Worm (Caenorhabditis elegans) whole organism, late embryonic: Measurements from ENCODE around the gene eas-1.
A peak's percentile ranks its signal among the peaks of the same experiment; 100 is the strongest.

Experiments used
- C08G9.2 ChIP-seq: sonication (generic microtip); optimal IDR thresholded peaks from 2 replicates; lab custom pipeline; 2016; ENCODE audit warnings: mild to moderate bottlenecking, missing genetic modification characterization, moderate library complexity, missing compliant biosample characterization
- C38D4.7 ChIP-seq: fragments of 200-800 bp; sonication (Bioruptor generic); optimal IDR thresholded peaks from 2 replicates; lab custom pipeline; 2018; ENCODE audit warnings: mild to moderate bottlenecking, missing genetic modification characterization, moderate library complexity, missing compliant biosample characterization
- F13H6.1 ChIP-seq: sonication (generic microtip); optimal IDR thresholded peaks from 2 replicates; lab custom pipeline; 2016; ENCODE audit warnings: missing genetic modification characterization, missing compliant biosample characterization
- K09A11.1 ChIP-seq: sonication (generic microtip); optimal IDR thresholded peaks from 2 replicates; lab custom pipeline; 2017; ENCODE audit warnings: antibody characterized with exemption, mild to moderate bottlenecking, missing genetic modification characterization, missing compliant biosample characterization; ENCODE audit not compliant: insufficient read depth
- T23F11.4 ChIP-seq: fragments of 200-800 bp; sonication (Bioruptor generic); optimal IDR thresholded peaks from 2 replicates; lab custom pipeline; 2018; ENCODE audit warnings: mild to moderate bottlenecking, missing genetic modification characterization, missing compliant biosample characterization
- ceh-14 ChIP-seq: sonication (generic microtip); optimal IDR thresholded peaks from 2 replicates; lab custom pipeline; 2016; ENCODE audit warnings: missing genotype, missing genetic modification characterization, missing compliant biosample characterization
- ceh-19 ChIP-seq: fragments of 200-800 bp; sonication (Bioruptor generic); optimal IDR thresholded peaks from 2 replicates; lab custom pipeline; 2018; ENCODE audit warnings: mild to moderate bottlenecking, missing genetic modification characterization, missing compliant biosample characterization
- ceh-2 ChIP-seq: sonication (generic microtip); optimal IDR thresholded peaks from 2 replicates; lab custom pipeline; 2016; ENCODE audit warnings: missing genotype, missing genetic modification characterization, missing compliant biosample characterization
- ceh-24 ChIP-seq: sonication (generic microtip); optimal IDR thresholded peaks from 2 replicates; lab custom pipeline; 2016; ENCODE audit warnings: mild to moderate bottlenecking, missing genetic modification characterization, missing compliant biosample characterization
- ceh-34 ChIP-seq: sonication (generic microtip); optimal IDR thresholded peaks from 2 replicates; lab custom pipeline; 2016; ENCODE audit warnings: mild to moderate bottlenecking, missing genetic modification characterization, missing compliant biosample characterization
- ceh-48 ChIP-seq: sonication (generic microtip); optimal IDR thresholded peaks from 2 replicates; lab custom pipeline; 2016; ENCODE audit warnings: missing genetic modification characterization, inconsistent platforms, missing compliant biosample characterization
- ceh-6 ChIP-seq: fragments of 200-800 bp; sonication (Bioruptor generic); optimal IDR thresholded peaks from 2 replicates; lab custom pipeline; 2018; ENCODE audit warnings: mild to moderate bottlenecking, missing genetic modification characterization, missing compliant biosample characterization
- che-1 ChIP-seq: sonication (generic microtip); optimal IDR thresholded peaks from 2 replicates; lab custom pipeline; 2016; ENCODE audit warnings: mild to moderate bottlenecking, missing genetic modification characterization, missing compliant biosample characterization
- dmd-4 ChIP-seq: sonication (generic microtip); optimal IDR thresholded peaks from 2 replicates; lab custom pipeline; 2016; ENCODE audit warnings: borderline replicate concordance, missing genetic modification characterization, missing compliant biosample characterization
- elt-4 ChIP-seq: sonication (generic microtip); optimal IDR thresholded peaks from 2 replicates; lab custom pipeline; 2016; ENCODE audit warnings: missing genetic modification characterization, missing compliant biosample characterization
- fkh-6 ChIP-seq: sonication (generic microtip); optimal IDR thresholded peaks from 2 replicates; lab custom pipeline; 2016; ENCODE audit warnings: missing genetic modification characterization, missing compliant biosample characterization
- gmeb-2 ChIP-seq: sonication (generic microtip); optimal IDR thresholded peaks from 2 replicates; lab custom pipeline; 2016; ENCODE audit warnings: missing genetic modification characterization, inconsistent platforms, missing compliant biosample characterization
- hlh-30 ChIP-seq: sonication (generic microtip); optimal IDR thresholded peaks from 2 replicates; lab custom pipeline; 2017; ENCODE audit warnings: antibody characterized with exemption, missing genetic modification characterization, missing compliant biosample characterization; ENCODE audit not compliant: insufficient read depth
- hlh-8 ChIP-seq: sonication (generic microtip); optimal IDR thresholded peaks from 2 replicates; lab custom pipeline; 2016; ENCODE audit warnings: missing genotype, missing genetic modification characterization, missing compliant biosample characterization
- nfya-1 ChIP-seq: sonication (generic microtip); optimal IDR thresholded peaks from 2 replicates; lab custom pipeline; 2017; ENCODE audit warnings: missing genetic modification characterization, mild to moderate bottlenecking, missing compliant biosample characterization, antibody characterized with exemption, moderate library complexity
- nhr-11 ChIP-seq: fragments of 150-350 bp; optimal IDR thresholded peaks from 2 replicates; lab custom pipeline; 2014; ENCODE audit warnings: missing biosample characterization, missing genetic modification characterization
- pha-4 ChIP-seq: fragments of 150-350 bp; optimal IDR thresholded peaks from 2 replicates; lab custom pipeline; 2018; ENCODE audit warnings: missing biosample characterization, missing genetic modification reagents, missing genetic modification characterization
- ref-2 ChIP-seq: sonication (generic microtip); optimal IDR thresholded peaks from 2 replicates; lab custom pipeline; 2016; ENCODE audit warnings: missing genetic modification characterization, missing compliant biosample characterization
- rnt-1 ChIP-seq: sonication (generic microtip); optimal IDR thresholded peaks from 2 replicates; lab custom pipeline; 2016; ENCODE audit warnings: missing genetic modification characterization, missing compliant biosample characterization
- sox-2 ChIP-seq: fragments of 200-800 bp; sonication (Bioruptor generic); IDR thresholded peaks from 2 replicates; pipeline ENCODE4 v1.3.6; 2022; ENCODE audit warnings: missing genetic modification reagents, missing genetic modification characterization, missing compliant biosample characterization
- sox-4 ChIP-seq: sonication (generic microtip); optimal IDR thresholded peaks from 2 replicates; lab custom pipeline; 2017; ENCODE audit warnings: mild to moderate bottlenecking, missing genetic modification characterization, inconsistent platforms, missing compliant biosample characterization
- tbx-7 ChIP-seq: sonication (generic microtip); optimal IDR thresholded peaks from 2 replicates; lab custom pipeline; 2016; ENCODE audit warnings: missing genotype, missing genetic modification characterization, missing compliant biosample characterization
- ttx-3 ChIP-seq: sonication (generic microtip); optimal IDR thresholded peaks from 2 replicates; lab custom pipeline; 2016; ENCODE audit warnings: missing genetic modification reagents, missing genetic modification characterization, missing compliant biosample characterization
- unc-42 ChIP-seq: sonication (generic microtip); optimal IDR thresholded peaks from 2 replicates; lab custom pipeline; 2016; ENCODE audit warnings: missing genotype, missing genetic modification characterization, missing compliant biosample characterization
- unc-86 ChIP-seq: sonication (generic microtip); optimal IDR thresholded peaks from 2 replicates; lab custom pipeline; 2016; ENCODE audit warnings: missing genetic modification characterization, missing compliant biosample characterization
- ztf-16 ChIP-seq: sonication (generic microtip); optimal IDR thresholded peaks from 2 replicates; lab custom pipeline; 2017; ENCODE audit warnings: missing genetic modification characterization, missing compliant biosample characterization

The eas-1 gene

DNA sequence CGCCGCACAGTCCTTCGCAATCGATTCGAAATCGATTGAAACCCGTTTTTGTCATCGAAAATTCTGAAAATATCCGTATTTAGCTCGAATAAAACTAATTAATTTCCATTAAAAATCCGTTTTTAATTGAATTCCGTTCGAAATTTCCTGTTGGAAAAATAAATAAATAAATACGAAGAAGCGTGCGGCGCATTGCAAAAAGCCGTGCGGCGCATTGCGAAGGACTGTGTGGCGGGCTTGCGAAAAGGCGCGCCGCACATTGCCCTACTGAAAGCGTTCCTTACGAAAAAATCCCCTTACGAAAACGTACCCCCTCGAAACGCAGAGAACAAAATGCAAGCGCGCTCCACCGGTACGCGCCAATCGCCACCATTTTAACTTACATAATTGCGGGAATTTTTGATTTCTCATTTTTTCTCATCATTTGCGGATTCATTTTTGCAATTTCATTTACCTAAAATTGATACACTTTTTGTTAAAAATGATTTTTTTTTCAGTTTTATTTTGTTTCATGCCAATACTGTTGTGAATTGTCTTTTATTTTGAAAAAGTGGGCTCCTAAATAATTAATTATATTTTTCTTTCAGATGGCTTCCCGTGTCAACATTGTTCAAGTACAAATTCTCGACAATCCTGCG lies 38.6 kb upstream of the eas-1 start, which contains the start of gene unc-85 (continued):
- peak; percentile 60 for TF ChIP-seq ttx-3 (tag; lab: Kevin White, UChicago)
- peak; percentile 41 for TF ChIP-seq fkh-6 (tag; lab: Kevin White, UChicago)
- TF ChIP-seq C38D4.7 (GFP tag; lab: Kevin White, UChicago): peak; percentile 3
- TF ChIP-seq hlh-8 (tag; lab: Kevin White, UChicago): peak; percentile 65
- TF ChIP-seq che-1 (tag; lab: Kevin White, UChicago): peak; percentile 51
- peak; percentile 61 for TF ChIP-seq ceh-19 (GFP tag; lab: Kevin White, UChicago)
- TF ChIP-seq T23F11.4 (GFP tag; lab: Kevin White, UChicago): peak; percentile 47
- peak; percentile 44 for TF ChIP-seq ceh-6 (GFP tag; lab: Kevin White, UChicago)
- peak; percentile 51 for TF ChIP-seq ztf-16 (tag; lab: Kevin White, UChicago)
- peak; percentile 55 for TF ChIP-seq rnt-1 (tag; lab: Kevin White, UChicago)
- peak; percentile 73 for TF ChIP-seq C08G9.2 (tag; lab: Kevin White, UChicago)
- TF ChIP-seq unc-86: peak; percentile 77
- peak; percentile 63 for TF ChIP-seq sox-4 (tag; lab: Kevin White, UChicago)

DNA sequence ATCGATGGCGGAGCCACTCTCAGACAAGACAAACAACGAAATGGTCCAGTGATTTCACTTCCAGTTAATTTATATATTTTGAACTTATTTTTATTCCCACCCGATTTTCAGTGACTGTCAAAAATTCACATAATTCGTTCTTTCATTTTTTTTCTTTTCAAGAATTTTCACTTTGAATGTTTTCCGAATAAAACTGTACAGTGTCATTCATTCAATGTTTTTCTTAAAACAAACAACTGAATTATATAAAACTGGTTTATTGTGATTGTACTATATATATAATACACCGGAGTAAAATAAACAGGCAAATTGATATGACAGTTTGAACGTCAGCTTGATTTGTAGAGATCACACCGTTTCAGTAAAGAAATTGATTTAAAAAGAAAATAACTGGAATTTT lies 37.2 kb upstream of the eas-1 start:
- TF ChIP-seq ceh-34 (tag; lab: Kevin White, UChicago): no peak
- TF ChIP-seq nhr-11 (tag; lab: Kevin White, UChicago): no peak
- no peak for TF ChIP-seq F13H6.1 (tag; lab: Kevin White, UChicago)
- TF ChIP-seq nfya-1 (tag; lab: Kevin White, UChicago): no peak
- TF ChIP-seq ttx-3 (tag; lab: Kevin White, UChicago): no peak
- TF ChIP-seq fkh-6 (tag; lab: Kevin White, UChicago): no peak
- no peak for TF ChIP-seq ceh-2 (tag; lab: Kevin White, UChicago)
- no peak for TF ChIP-seq pha-4
- TF ChIP-seq C08G9.2 (tag; lab: Kevin White, UChicago): no peak
- TF ChIP-seq tbx-7 (tag; lab: Kevin White, UChicago): no peak
- no peak for TF ChIP-seq elt-4 (tag; lab: Kevin White, UChicago)
- TF ChIP-seq unc-42: no peak
- TF ChIP-seq K09A11.1 (tag; lab: Kevin White, UChicago): no peak
- TF ChIP-seq gmeb-2 (tag; lab: Kevin White, UChicago): no peak
- TF ChIP-seq dmd-4: no peak
- TF ChIP-seq sox-4 (tag; lab: Kevin White, UChicago): no peak
- TF ChIP-seq ceh-19 (GFP tag; lab: Kevin White, UChicago): no peak
- no peak for TF ChIP-seq ceh-14 (tag; lab: Kevin White, UChicago)

DNA sequence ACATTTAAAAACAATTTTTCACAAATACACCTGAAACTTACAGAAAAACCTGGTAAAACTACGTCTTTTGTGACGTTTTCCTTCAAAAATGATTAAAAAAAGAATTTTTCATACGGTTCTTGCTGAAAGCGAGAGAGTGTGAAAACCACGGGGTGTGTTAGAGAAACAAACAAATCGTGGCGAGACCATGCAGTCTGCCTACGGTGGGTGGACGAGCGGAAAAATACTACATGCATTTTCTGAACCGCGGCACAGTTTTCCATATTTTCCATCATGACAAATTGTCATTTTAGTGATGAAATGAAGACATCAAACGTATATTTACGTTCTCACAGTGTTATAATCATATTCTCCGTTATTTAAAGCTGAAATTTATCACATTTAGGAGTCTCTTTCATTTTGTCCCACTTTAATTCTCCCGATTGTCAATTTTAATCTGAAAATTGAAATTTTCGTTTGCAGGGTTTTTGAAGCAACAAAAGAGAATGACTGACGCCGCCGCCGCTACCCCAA lies 33.8 kb upstream of the eas-1 start, which contains the start of the genes F10G7.9 and tsn-1:
Gene F10G7.9, minus strand, starts transcription at position 127 of the 513 bp plus-strand sequence.
Gene tsn-1, plus strand, starts transcription at position 463 of the 513 bp plus-strand sequence.
- TF ChIP-seq nfya-1 (tag; lab: Kevin White, UChicago) (peak; percentile 56), ceh-2 (tag; lab: Kevin White, UChicago) (no peak), che-1 (tag; lab: Kevin White, UChicago) (no peak), hlh-30 (tag; lab: Kevin White, UChicago) (peak; percentile 41), ceh-48 (tag; lab: Kevin White, UChicago) (no peak), pha-4 (no peak)

DNA sequence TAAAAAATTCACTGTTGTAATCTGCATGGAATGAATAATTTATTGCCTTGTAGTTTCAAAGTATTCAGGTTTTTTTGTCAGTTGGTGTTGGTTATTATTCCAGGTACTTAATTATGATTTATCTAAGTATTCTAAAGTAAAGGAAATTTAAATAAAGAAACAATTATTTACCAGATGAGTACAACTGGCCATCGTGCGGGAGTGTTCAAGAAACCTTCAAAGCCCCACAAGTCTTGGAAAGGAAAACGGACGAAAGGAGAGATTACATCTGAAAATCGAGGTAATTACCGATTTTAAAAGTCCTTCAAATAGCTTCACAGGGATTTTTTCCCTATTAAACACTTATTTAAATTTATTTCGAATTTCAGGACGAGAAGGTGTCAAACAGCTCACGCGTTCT lies 30.1 kb upstream of the eas-1 start, which contains the start of gene tag-151:
Gene tag-151, plus strand, starts transcription at position 158 of the 400 bp plus-strand sequence.
- TF ChIP-seq ref-2 (tag; lab: Kevin White, UChicago) (no peak), ceh-24 (tag; lab: Kevin White, UChicago) (no peak), nhr-11 (tag; lab: Kevin White, UChicago) (no peak), ceh-6 (GFP tag; lab: Kevin White, UChicago) (no peak), sox-2 (GFP tag; lab: Robert Waterston, UW) (no peak)
